Fruit fly (Drosophila melanogaster) whole organism, pupa: ENCODE data around the gene CG42869.

Source experiments
- CG13204 ChIP-seq: fragments of 200-800 bp; sonication (Bioruptor generic); optimal IDR thresholded peaks from 2 replicates; lab custom pipeline; 2018; ENCODE audit warnings: missing biosample characterization, mild to moderate bottlenecking, missing genetic modification characterization, moderate library complexity
- CG15710 ChIP-seq: fragments of 200-800 bp; sonication (Bioruptor generic); optimal IDR thresholded peaks from 2 replicates; lab custom pipeline; 2018; ENCODE audit warnings: missing biosample characterization, mild to moderate bottlenecking, missing genetic modification characterization, moderate library complexity
- CG4496 ChIP-seq: fragments of 200-800 bp; sonication (Bioruptor generic); IDR thresholded peaks from 3 replicates; pipeline ENCODE4 v1.3.6; 2022; ENCODE audit warnings: missing biosample characterization, missing genetic modification characterization
- CG8159 ChIP-seq: fragments of 200-800 bp; sonication (Bioruptor generic); optimal IDR thresholded peaks from 3 replicates; lab custom pipeline; 2018; ENCODE audit warnings: missing biosample characterization, mild to moderate bottlenecking, missing genetic modification characterization, moderate library complexity
- CG9948 ChIP-seq: fragments of 200-800 bp; sonication (Bioruptor generic); optimal IDR thresholded peaks from 2 replicates; lab custom pipeline; 2018; ENCODE audit warnings: missing biosample characterization, mild to moderate bottlenecking, missing genetic modification characterization, moderate library complexity
- D1 ChIP-seq: fragments of 200-800 bp; sonication (Bioruptor generic); optimal IDR thresholded peaks from 2 replicates; lab custom pipeline; 2018; ENCODE audit warnings: missing biosample characterization, mild to moderate bottlenecking, missing genetic modification characterization, moderate library complexity
- Pif1B ChIP-seq: fragments of 200-800 bp; sonication (Bioruptor generic); optimal IDR thresholded peaks from 3 replicates; lab custom pipeline; 2016; ENCODE audit warnings: missing biosample characterization, missing genetic modification characterization
- gl ChIP-seq: fragments of 200-800 bp; sonication (Bioruptor generic); optimal IDR thresholded peaks from 2 replicates; lab custom pipeline; 2018; ENCODE audit warnings: missing biosample characterization, mild to moderate bottlenecking, missing genetic modification characterization
- rn ChIP-seq: fragments of 200-800 bp; sonication (Bioruptor generic); IDR thresholded peaks from 2 replicates; pipeline ENCODE4 v1.3.6; 2022; ENCODE audit warnings: missing biosample characterization, missing genetic modification characterization

dm6 chr3R:21688596-21688995, 48.1 kb downstream of the CG42869 start:
- no peak for TF ChIP-seq CG15710 (tag; lab: Kevin White, UChicago)
- no peak for TF ChIP-seq gl (tag; lab: Kevin White, UChicago)
- no peak for TF ChIP-seq rn
- TF ChIP-seq CG9948: no peak
- no peak for TF ChIP-seq D1
- no peak for TF ChIP-seq Pif1B
- TF ChIP-seq CG4496 (GFP tag; lab: Robert Waterston, UW): no peak
- TF ChIP-seq CG8159 (tag; lab: Kevin White, UChicago): no peak
- no peak for TF ChIP-seq CG13204
